Fruit fly (Drosophila melanogaster) whole organism, embryonic: ENCODE measurements around the gene dysf.

Experiments used
- B-H1 ChIP-seq: fragments of 200-800 bp; sonication (Bioruptor generic); IDR thresholded peaks from 3 replicates; pipeline ENCODE4 v1.3.6; 2022; ENCODE audit warnings: missing biosample characterization, missing genetic modification characterization
- CG11247 ChIP-seq: fragments of 200-800 bp; sonication (Bioruptor generic); IDR thresholded peaks from 2 replicates; pipeline ENCODE4 v1.3.6; 2022; ENCODE audit warnings: missing biosample characterization, missing genetic modification characterization
- CG11398 ChIP-seq: fragments of 200-800 bp; sonication (Bioruptor generic); optimal IDR thresholded peaks from 2 replicates; lab custom pipeline; 2016; ENCODE audit warnings: missing biosample characterization, missing genetic modification characterization
- CG11504 ChIP-seq: fragments of 200-800 bp; sonication (Bioruptor generic); optimal IDR thresholded peaks from 3 replicates; lab custom pipeline; 2019; ENCODE audit warnings: missing biosample characterization, mild to moderate bottlenecking, missing genetic modification characterization, moderate library complexity
- CG13424 ChIP-seq: fragments of 200-800 bp; sonication (Bioruptor generic); optimal IDR thresholded peaks from 2 replicates; lab custom pipeline; 2019; ENCODE audit warnings: missing biosample characterization, mild to moderate bottlenecking, missing genetic modification characterization, moderate library complexity
- CG14710 ChIP-seq: fragments of 200-800 bp; sonication (Bioruptor generic); optimal IDR thresholded peaks from 3 replicates; lab custom pipeline; 2019; ENCODE audit warnings: missing biosample characterization, mild to moderate bottlenecking, missing genetic modification characterization, moderate library complexity
- CG15479 ChIP-seq: fragments of 200-800 bp; sonication (Bioruptor generic); optimal IDR thresholded peaks from 3 replicates; lab custom pipeline; 2019; ENCODE audit warnings: missing biosample characterization, mild to moderate bottlenecking, missing genetic modification characterization, moderate library complexity
- CG16779 ChIP-seq: fragments of 200-800 bp; sonication (Bioruptor generic); IDR thresholded peaks from 2 replicates; pipeline ENCODE4 v1.3.6; 2022; ENCODE audit warnings: missing biosample characterization, missing genetic modification characterization
- CG16815 ChIP-seq: fragments of 200-800 bp; sonication (Bioruptor generic); optimal IDR thresholded peaks from 3 replicates; lab custom pipeline; 2017; ENCODE audit warnings: missing biosample characterization, mild to moderate bottlenecking, missing genetic modification characterization
- CG17568 ChIP-seq: fragments of 200-800 bp; sonication (Bioruptor generic); optimal IDR thresholded peaks from 2 replicates; lab custom pipeline; 2018; ENCODE audit warnings: missing biosample characterization, mild to moderate bottlenecking, missing genetic modification characterization, moderate library complexity
- CG1792 ChIP-seq: fragments of 200-800 bp; sonication (Bioruptor generic); optimal IDR thresholded peaks from 2 replicates; lab custom pipeline; 2016; ENCODE audit warnings: missing biosample characterization, missing genetic modification characterization
- CG1832 ChIP-seq: fragments of 200-800 bp; sonication (Bioruptor generic); optimal IDR thresholded peaks from 2 replicates; lab custom pipeline; 2017; ENCODE audit warnings: missing biosample characterization, mild to moderate bottlenecking, missing genetic modification characterization, inconsistent platforms
- CG18599 ChIP-seq: fragments of 200-800 bp; sonication (Bioruptor generic); optimal IDR thresholded peaks from 3 replicates; lab custom pipeline; 2017; ENCODE audit warnings: missing biosample characterization, missing genetic modification characterization, mild to moderate bottlenecking, moderate library complexity, missing genetic modification reagents
- CG2129 ChIP-seq: fragments of 200-800 bp; sonication (Bioruptor generic); IDR thresholded peaks from 2 replicates; pipeline ENCODE4 v1.3.6; 2022; ENCODE audit warnings: missing biosample characterization, missing genetic modification characterization; ENCODE audit not compliant: partially characterized antibody
- CG3065 ChIP-seq: fragments of 200-800 bp; sonication (Bioruptor generic); optimal IDR thresholded peaks from 2 replicates; lab custom pipeline; 2016; ENCODE audit warnings: missing biosample characterization, missing genetic modification characterization
- CG32767 ChIP-seq: fragments of 200-800 bp; sonication (Bioruptor generic); IDR thresholded peaks from 2 replicates; pipeline ENCODE4 v1.3.6; 2022; ENCODE audit warnings: missing biosample characterization, missing genetic modification characterization
- CG4328 ChIP-seq: fragments of 200-800 bp; sonication (Bioruptor generic); optimal IDR thresholded peaks from 3 replicates; lab custom pipeline; 2017; ENCODE audit warnings: missing biosample characterization, missing genetic modification reagents, missing genetic modification characterization
- CG4424 ChIP-seq: fragments of 200-800 bp; sonication (Bioruptor generic); optimal IDR thresholded peaks from 3 replicates; lab custom pipeline; 2016; ENCODE audit warnings: missing biosample characterization, missing genetic modification characterization
- CG4820 ChIP-seq: fragments of 200-800 bp; sonication (Bioruptor generic); optimal IDR thresholded peaks from 3 replicates; lab custom pipeline; 2016; ENCODE audit warnings: missing biosample characterization, missing genetic modification characterization
- CG4854 ChIP-seq: fragments of 200-800 bp; sonication (Bioruptor generic); optimal IDR thresholded peaks from 2 replicates; lab custom pipeline; 2016; ENCODE audit warnings: missing biosample characterization, missing genetic modification characterization, inconsistent platforms
- CG5245 ChIP-seq: fragments of 200-800 bp; sonication (Bioruptor generic); optimal IDR thresholded peaks from 3 replicates; lab custom pipeline; 2016; ENCODE audit warnings: missing biosample characterization, missing genetic modification characterization
- CG8089 ChIP-seq: fragments of 200-800 bp; sonication (Bioruptor generic); optimal IDR thresholded peaks from 3 replicates; lab custom pipeline; 2016; ENCODE audit warnings: missing biosample characterization, missing genetic modification characterization
- CG8388 ChIP-seq: fragments of 200-800 bp; sonication (Bioruptor generic); optimal IDR thresholded peaks from 2 replicates; lab custom pipeline; 2019; ENCODE audit warnings: missing biosample characterization, mild to moderate bottlenecking, missing genetic modification characterization, moderate library complexity
- CG8924 ChIP-seq: fragments of 200-800 bp; optimal IDR thresholded peaks from 3 replicates; lab custom pipeline; 2019; ENCODE audit warnings: missing biosample characterization, mild to moderate bottlenecking, missing genetic modification characterization, moderate library complexity
- CG8944 ChIP-seq: fragments of 200-800 bp; sonication (Bioruptor generic); optimal IDR thresholded peaks from 3 replicates; lab custom pipeline; 2016; ENCODE audit warnings: missing biosample characterization, missing genetic modification characterization
- Dip3 ChIP-seq: fragments of 200-800 bp; sonication (Bioruptor generic); optimal IDR thresholded peaks from 3 replicates; lab custom pipeline; 2016; ENCODE audit warnings: missing biosample characterization, missing genetic modification characterization
- Eip74EF ChIP-seq, 2 experiments: fragments of 200-800 bp in 1 of 2; fragments of >200 bp in 1 of 2; sonication (Bioruptor generic) in 1 of 2; optimal IDR thresholded peaks; 2 replicates each; lab custom pipeline; 2017 to 2019; ENCODE audit warnings: missing biosample characterization in 2 of 2, missing genetic modification characterization in 2 of 2, mild to moderate bottlenecking in 1 of 2, moderate library complexity in 1 of 2
- Elba2 ChIP-seq: fragments of 200-800 bp; sonication (Bioruptor generic); optimal IDR thresholded peaks from 3 replicates; lab custom pipeline; 2016; ENCODE audit warnings: missing biosample characterization, missing genetic modification characterization
- Gug ChIP-seq: fragments of 200-800 bp; sonication (Bioruptor generic); IDR thresholded peaks from 4 replicates; pipeline ENCODE4 v1.3.6; 2022; ENCODE audit warnings: missing biosample characterization, missing genetic modification characterization
- Hmx ChIP-seq: fragments of 200-800 bp; sonication (Bioruptor generic); optimal IDR thresholded peaks from 2 replicates; lab custom pipeline; 2016; ENCODE audit warnings: missing biosample characterization, missing genetic modification characterization
- Hr39 ChIP-seq: fragments of >200 bp; optimal IDR thresholded peaks from 2 replicates; lab custom pipeline; 2017
- Hr78 ChIP-seq, 2 experiments: fragments of 200-800 bp in 1 of 2; fragments of >200 bp in 1 of 2; sonication (Bioruptor generic) in 1 of 2; optimal IDR thresholded peaks; 2 replicates each; lab custom pipeline; 2017 to 2019; ENCODE audit warnings: missing biosample characterization in 2 of 2, missing genetic modification characterization in 2 of 2, mild to moderate bottlenecking in 1 of 2, moderate library complexity in 1 of 2
- Jarid2 ChIP-seq: fragments of 200-800 bp; sonication (Bioruptor generic); optimal IDR thresholded peaks from 3 replicates; lab custom pipeline; 2017; ENCODE audit warnings: mild to moderate bottlenecking, missing biosample characterization, missing genetic modification reagents, missing genetic modification characterization
- MESR4 ChIP-seq: fragments of 200-800 bp; sonication (Bioruptor generic); optimal IDR thresholded peaks from 2 replicates; lab custom pipeline; 2018; ENCODE audit warnings: missing biosample characterization, mild to moderate bottlenecking, missing genetic modification characterization, moderate library complexity
- Ravus ChIP-seq: fragments of 200-800 bp; sonication (Bioruptor generic); IDR thresholded peaks from 2 replicates; pipeline ENCODE4 v1.3.6; 2022; ENCODE audit warnings: missing biosample characterization, missing genetic modification characterization
- Side ChIP-seq: fragments of 200-800 bp; sonication (Bioruptor generic); optimal IDR thresholded peaks from 2 replicates; lab custom pipeline; 2016; ENCODE audit warnings: missing biosample characterization, missing genetic modification characterization
- YL-1 ChIP-seq: fragments of 200-800 bp; sonication (Bioruptor generic); optimal IDR thresholded peaks from 3 replicates; lab custom pipeline; 2017; ENCODE audit warnings: missing biosample characterization, mild to moderate bottlenecking, missing genetic modification characterization
- abd-A ChIP-seq: fragments of 200-800 bp; sonication (Bioruptor generic); optimal IDR thresholded peaks from 3 replicates; lab custom pipeline; 2019; ENCODE audit warnings: missing biosample characterization, mild to moderate bottlenecking, missing genetic modification characterization, moderate library complexity
- bigmax ChIP-seq: fragments of 200-800 bp; sonication (Bioruptor generic); optimal IDR thresholded peaks from 2 replicates; lab custom pipeline; 2018; ENCODE audit warnings: missing biosample characterization, mild to moderate bottlenecking, missing genetic modification characterization
- ci ChIP-seq: fragments of 200-800 bp; sonication (Bioruptor generic); IDR thresholded peaks from 3 replicates; pipeline ENCODE4 v1.3.6; 2022; ENCODE audit warnings: missing biosample characterization, missing genetic modification characterization
- dpn ChIP-seq, 2 experiments: fragments of 200-800 bp; sonication (Bioruptor generic); optimal IDR thresholded peaks; 3 replicates each; lab custom pipeline; 2016; ENCODE audit warnings: missing biosample characterization in 2 of 2, missing genetic modification characterization in 2 of 2
- dysf ChIP-seq: fragments of 200-800 bp; sonication (Bioruptor generic); IDR thresholded peaks from 3 replicates; pipeline ENCODE4 v1.3.6; 2022; ENCODE audit warnings: missing biosample characterization, missing genetic modification characterization
- her ChIP-seq: fragments of 200-800 bp; sonication (Bioruptor generic); optimal IDR thresholded peaks from 2 replicates; lab custom pipeline; 2016; ENCODE audit warnings: missing biosample characterization, missing genetic modification characterization
- lilli ChIP-seq: fragments of 200-800 bp; sonication (Bioruptor generic); optimal IDR thresholded peaks from 3 replicates; lab custom pipeline; 2016; ENCODE audit warnings: missing biosample characterization, missing genetic modification characterization
- luna ChIP-seq: fragments of 200-800 bp; sonication (Bioruptor generic); optimal IDR thresholded peaks from 2 replicates; lab custom pipeline; 2016; ENCODE audit warnings: missing biosample characterization, missing genetic modification characterization
- mirr ChIP-seq: fragments of 200-800 bp; sonication (Bioruptor generic); optimal IDR thresholded peaks from 3 replicates; lab custom pipeline; 2018; ENCODE audit warnings: missing biosample characterization, mild to moderate bottlenecking, missing genetic modification characterization
- prd ChIP-seq, 3 experiments: fragments of >200 bp in 2 of 3; fragments of 200-800 bp in 1 of 3; sonication (Bioruptor generic) in 1 of 3; optimal IDR thresholded peaks in 2 of 3; IDR thresholded peaks in 1 of 3; 2 replicates in 2 of 3; 3 replicates in 1 of 3; pipeline versions ENCODE4 v1.3.6 to Lab custom; 2017 to 2022; ENCODE audit warnings: missing biosample characterization in 1 of 3, missing genetic modification characterization in 1 of 3
- sr ChIP-seq: fragments of 200-800 bp; sonication (Bioruptor generic); IDR thresholded peaks from 3 replicates; pipeline ENCODE4 v1.3.6; 2022; ENCODE audit warnings: missing biosample characterization, missing genetic modification characterization
- ttk ChIP-seq: fragments of 200-800 bp; sonication (Bioruptor generic); IDR thresholded peaks from 2 replicates; pipeline ENCODE4 v2.1.2; 2022; ENCODE audit warnings: missing biosample characterization, missing genetic modification characterization
- vfl ChIP-seq: fragments of 200-800 bp; sonication (Bioruptor generic); optimal IDR thresholded peaks from 2 replicates; lab custom pipeline; 2016; ENCODE audit warnings: missing biosample characterization, missing genetic modification characterization

Gene dysf

DNA sequence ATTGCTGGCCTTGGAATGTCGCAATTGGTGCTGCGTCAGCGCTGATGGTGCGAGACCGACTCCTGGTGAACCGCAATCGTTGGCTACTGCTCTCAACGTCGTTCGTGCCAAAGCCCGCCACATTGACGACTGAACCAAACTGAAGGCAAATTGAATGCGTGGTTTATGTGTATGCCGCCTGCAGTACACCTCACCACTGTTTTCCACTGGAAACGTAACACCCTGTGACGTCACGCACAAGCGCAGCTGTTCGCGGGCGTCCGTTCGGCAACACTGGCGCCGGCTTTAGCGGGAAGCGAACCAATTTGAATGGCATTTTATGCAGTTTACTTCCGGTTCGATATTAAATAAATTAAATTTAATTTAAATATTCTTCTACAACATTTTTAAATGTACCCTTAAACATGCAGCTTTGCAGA is 43.3 kb downstream of the dysf start, which contains the start of gene Cmpk (continued):
- peak; percentile 80 for TF ChIP-seq CG4328 (GFP tag; lab: Kevin White, UChicago)
- TF ChIP-seq ttk (GFP tag; lab: Robert Waterston, UW), result no peak
- peak; percentile 34 for TF ChIP-seq CG4820 (GFP tag; lab: Kevin White, UChicago)
- TF ChIP-seq CG18599, result peak; percentile 84
- TF ChIP-seq dysf (GFP tag; lab: Robert Waterston, UW), result peak; percentile 82
- TF ChIP-seq CG15479 (GFP tag; lab: Kevin White, UChicago), result peak; percentile 36
- peak; percentile 1 for TF ChIP-seq CG5245
- TF ChIP-seq Jarid2 (GFP tag; lab: Kevin White, UChicago), result peak; percentile 67
- peak; percentile 13 for TF ChIP-seq CG16815 (GFP tag; lab: Kevin White, UChicago)
- peak; percentile 53 for TF ChIP-seq Dip3
- TF ChIP-seq Ravus, result no peak
- TF ChIP-seq prd (optimal IDR thresholded peaks at IDR 0.05; lab: Kevin White, UChicago), result no peak
- TF ChIP-seq prd (GFP tag; IDR thresholded peaks at IDR 0.05; lab: Robert Waterston, UW), result peak; percentile 44; the same call in 2 of the 3 replicates
- no peak for TF ChIP-seq CG17568 (GFP tag; lab: Kevin White, UChicago)
- no peak for TF ChIP-seq CG11504 (tag; lab: Kevin White, UChicago)
- no peak; the same call in 2 of the 3 replicates for TF ChIP-seq B-H1 (GFP tag; lab: Robert Waterston, UW)
- no peak for TF ChIP-seq luna
- no peak for TF ChIP-seq CG1792
- peak; percentile 38 to 42 for TF ChIP-seq dpn (GFP tag; optimal IDR thresholded peaks at IDR 0.05; lab: Kevin White, UChicago)
- peak; percentile 61 for TF ChIP-seq CG4424 (GFP tag; lab: Kevin White, UChicago)
- peak; percentile 62 for TF ChIP-seq bigmax
- TF ChIP-seq YL-1 (GFP tag; lab: Kevin White, UChicago), result peak; percentile 76
- TF ChIP-seq CG2129 (GFP tag; lab: Robert Waterston, UW), result no peak
- peak; percentile 95 for TF ChIP-seq ci (GFP tag; lab: Robert Waterston, UW)
- peak; percentile 23 for TF ChIP-seq CG11398 (GFP tag; lab: Kevin White, UChicago)
- TF ChIP-seq vfl (GFP tag; lab: Kevin White, UChicago), result peak; percentile 12
- TF ChIP-seq Eip74EF (GFP tag; optimal IDR thresholded peaks at IDR 0.05; lab: Kevin White, UChicago), result peak in 1 of 2 experiments; percentile 74
- TF ChIP-seq MESR4 (GFP tag; lab: Kevin White, UChicago), result peak; percentile 96
- no peak for TF ChIP-seq Hr39 (lab: Kevin White, UChicago)
- peak; percentile 48 for TF ChIP-seq lilli
- 0 out of 4 replicates have a peak, but pooled peaks have one; percentile 6 for TF ChIP-seq Gug (GFP tag; lab: Robert Waterston, UW)
- peak; percentile 55 for TF ChIP-seq Side
- TF ChIP-seq CG8924 (tag; lab: Kevin White, UChicago), result peak; percentile 43
- peak; percentile 42 for TF ChIP-seq her (GFP tag; lab: Kevin White, UChicago)
- TF ChIP-seq CG16779 (GFP tag; lab: Robert Waterston, UW), result no peak
- peak; percentile 23 for TF ChIP-seq CG8089 (GFP tag; lab: Kevin White, UChicago)
- TF ChIP-seq CG32767 (GFP tag; lab: Robert Waterston, UW), result peak; percentile 47; the same call in 1 of the 2 replicates
- peak; percentile 47; the same call in 1 of the 2 replicates for TF ChIP-seq CG11247
- TF ChIP-seq abd-A, result no peak
- no peak for TF ChIP-seq Elba2 (GFP tag; lab: Kevin White, UChicago)
- peak; percentile 41 for TF ChIP-seq CG8388
- no peak for TF ChIP-seq Hmx (GFP tag; lab: Kevin White, UChicago)
- TF ChIP-seq CG13424 (tag; lab: Kevin White, UChicago), result peak; percentile 38
- TF ChIP-seq CG14710, result peak; percentile 81
- peak; percentile 40 for TF ChIP-seq CG8944 (GFP tag; lab: Kevin White, UChicago)
- no peak for TF ChIP-seq CG3065 (GFP tag; lab: Kevin White, UChicago)
- no peak for TF ChIP-seq Hr78 (GFP tag; optimal IDR thresholded peaks at IDR 0.05; lab: Kevin White, UChicago)
- peak; percentile 16 for TF ChIP-seq CG4854 (GFP tag; lab: Kevin White, UChicago)
- TF ChIP-seq sr (GFP tag; lab: Robert Waterston, UW), result peak; percentile 66; the same call in 2 of the 3 replicates
- TF ChIP-seq mirr (GFP tag; lab: Kevin White, UChicago), result peak; percentile 78
- TF ChIP-seq CG1832 (GFP tag; lab: Kevin White, UChicago), result no peak
